Worm (Caenorhabditis elegans) whole organism, mixed stage, embryonic: Measurements from ENCODE around the gene Y69A2AR.24.

Experiments
- ceh-43 ChIP-seq: fragments of 200-800 bp; sonication (Bioruptor generic); optimal IDR thresholded peaks from 2 replicates; lab custom pipeline; 2018; ENCODE audit warnings: mild to moderate bottlenecking, missing genetic modification characterization, moderate library complexity, missing compliant biosample characterization
- drap-1 ChIP-seq: fragments of 200-800 bp; sonication (Bioruptor generic); optimal IDR thresholded peaks from 3 replicates; lab custom pipeline; 2018; ENCODE audit warnings: mild to moderate bottlenecking, missing genetic modification characterization, missing compliant biosample characterization
- lin-13 ChIP-seq: fragments of 150-350 bp; optimal IDR thresholded peaks from 2 replicates; lab custom pipeline; 2014; ENCODE audit warnings: missing biosample characterization, missing genetic modification characterization
- snpc-4 ChIP-seq: fragments of 150-350 bp; optimal IDR thresholded peaks from 2 replicates; lab custom pipeline; 2014; ENCODE audit warnings: missing biosample characterization, missing genetic modification characterization
- unc-62 ChIP-seq: fragments of 150-350 bp; optimal IDR thresholded peaks from 2 replicates; lab custom pipeline; 2014; ENCODE audit warnings: missing biosample characterization, missing genetic modification reagents, missing genetic modification characterization
- ztf-11 ChIP-seq: fragments of 150-350 bp; optimal IDR thresholded peaks from 2 replicates; lab custom pipeline; 2014; ENCODE audit warnings: missing biosample characterization, missing genetic modification characterization

ce11 chrIV:2572107-2572506, 8.2 kb upstream of the Y69A2AR.24 start, which contains the start of gene Y69A2AR.51:
- TF ChIP-seq snpc-4 (no peak), drap-1 (GFP tag; lab: Kevin White, UChicago) (no peak), ztf-11 (tag; lab: Kevin White, UChicago) (no peak), lin-13 (tag; lab: Kevin White, UChicago) (no peak), ceh-43 (GFP tag; lab: Kevin White, UChicago) (no peak), unc-62 (no peak)
